Worm (Caenorhabditis elegans) whole organism, late embryonic: ENCODE results near the gene nhr-202.

Source experiments
- C08G9.2 ChIP-seq: sonication (generic microtip); optimal IDR thresholded peaks from 2 replicates; lab custom pipeline; 2016; ENCODE audit warnings: mild to moderate bottlenecking, missing genetic modification characterization, moderate library complexity, missing compliant biosample characterization
- F13H6.1 ChIP-seq: sonication (generic microtip); optimal IDR thresholded peaks from 2 replicates; lab custom pipeline; 2016; ENCODE audit warnings: missing genetic modification characterization, missing compliant biosample characterization
- K09A11.1 ChIP-seq: sonication (generic microtip); optimal IDR thresholded peaks from 2 replicates; lab custom pipeline; 2017; ENCODE audit warnings: antibody characterized with exemption, mild to moderate bottlenecking, missing genetic modification characterization, missing compliant biosample characterization; ENCODE audit not compliant: insufficient read depth
- T23F11.4 ChIP-seq: fragments of 200-800 bp; sonication (Bioruptor generic); optimal IDR thresholded peaks from 2 replicates; lab custom pipeline; 2018; ENCODE audit warnings: mild to moderate bottlenecking, missing genetic modification characterization, missing compliant biosample characterization
- Y22D7AL.16 ChIP-seq: sonication (generic microtip); optimal IDR thresholded peaks from 2 replicates; lab custom pipeline; 2016; ENCODE audit warnings: missing genetic modification characterization, missing compliant biosample characterization
- ahr-1 ChIP-seq: sonication (generic microtip); optimal IDR thresholded peaks from 2 replicates; lab custom pipeline; 2016; ENCODE audit warnings: missing genetic modification characterization, missing compliant biosample characterization
- ama-1 ChIP-seq: fragments of 150-350 bp; optimal IDR thresholded peaks from 2 replicates; lab custom pipeline; 2014
- ceh-14 ChIP-seq: sonication (generic microtip); optimal IDR thresholded peaks from 2 replicates; lab custom pipeline; 2016; ENCODE audit warnings: missing genotype, missing genetic modification characterization, missing compliant biosample characterization
- ceh-18 ChIP-seq: sonication (generic microtip); optimal IDR thresholded peaks from 2 replicates; lab custom pipeline; 2016; ENCODE audit warnings: missing genetic modification characterization, missing compliant biosample characterization
- ceh-2 ChIP-seq: sonication (generic microtip); optimal IDR thresholded peaks from 2 replicates; lab custom pipeline; 2016; ENCODE audit warnings: missing genotype, missing genetic modification characterization, missing compliant biosample characterization
- ceh-30 ChIP-seq: fragments of 150-350 bp; optimal IDR thresholded peaks from 2 replicates; lab custom pipeline; 2014; ENCODE audit warnings: missing biosample characterization, missing genetic modification characterization
- ceh-34 ChIP-seq: sonication (generic microtip); optimal IDR thresholded peaks from 2 replicates; lab custom pipeline; 2016; ENCODE audit warnings: mild to moderate bottlenecking, missing genetic modification characterization, missing compliant biosample characterization
- che-1 ChIP-seq: sonication (generic microtip); optimal IDR thresholded peaks from 2 replicates; lab custom pipeline; 2016; ENCODE audit warnings: mild to moderate bottlenecking, missing genetic modification characterization, missing compliant biosample characterization
- dmd-4 ChIP-seq: sonication (generic microtip); optimal IDR thresholded peaks from 2 replicates; lab custom pipeline; 2016; ENCODE audit warnings: borderline replicate concordance, missing genetic modification characterization, missing compliant biosample characterization
- dve-1 ChIP-seq: sonication (generic microtip); optimal IDR thresholded peaks from 2 replicates; lab custom pipeline; 2017; ENCODE audit warnings: antibody characterized with exemption, mild to moderate bottlenecking, missing genetic modification characterization, missing compliant biosample characterization
- elt-2 ChIP-seq: sonication (generic microtip); optimal IDR thresholded peaks from 2 replicates; lab custom pipeline; 2016; ENCODE audit warnings: missing genetic modification reagents, missing genetic modification characterization, missing compliant biosample characterization
- elt-4 ChIP-seq: sonication (generic microtip); optimal IDR thresholded peaks from 2 replicates; lab custom pipeline; 2016; ENCODE audit warnings: missing genetic modification characterization, missing compliant biosample characterization
- eyg-1 ChIP-seq: sonication (generic microtip); optimal IDR thresholded peaks from 2 replicates; lab custom pipeline; 2016; ENCODE audit warnings: missing genotype, missing genetic modification characterization, missing compliant biosample characterization
- fkh-6 ChIP-seq: sonication (generic microtip); optimal IDR thresholded peaks from 2 replicates; lab custom pipeline; 2016; ENCODE audit warnings: missing genetic modification characterization, missing compliant biosample characterization
- gmeb-2 ChIP-seq: sonication (generic microtip); optimal IDR thresholded peaks from 2 replicates; lab custom pipeline; 2016; ENCODE audit warnings: missing genetic modification characterization, inconsistent platforms, missing compliant biosample characterization
- hlh-13 ChIP-seq: fragments of 200-800 bp; sonication (Bioruptor generic); optimal IDR thresholded peaks from 2 replicates; lab custom pipeline; 2018; ENCODE audit warnings: mild to moderate bottlenecking, missing genetic modification characterization, missing compliant biosample characterization
- hlh-15 ChIP-seq: sonication (generic microtip); optimal IDR thresholded peaks from 2 replicates; lab custom pipeline; 2016; ENCODE audit warnings: missing genetic modification characterization, missing compliant biosample characterization
- hlh-30 ChIP-seq: sonication (generic microtip); optimal IDR thresholded peaks from 2 replicates; lab custom pipeline; 2017; ENCODE audit warnings: antibody characterized with exemption, missing genetic modification characterization, missing compliant biosample characterization; ENCODE audit not compliant: insufficient read depth
- hlh-8 ChIP-seq: sonication (generic microtip); optimal IDR thresholded peaks from 2 replicates; lab custom pipeline; 2016; ENCODE audit warnings: missing genotype, missing genetic modification characterization, missing compliant biosample characterization
- lim-6 ChIP-seq: sonication (generic microtip); optimal IDR thresholded peaks from 2 replicates; lab custom pipeline; 2016; ENCODE audit warnings: missing genetic modification characterization, missing compliant biosample characterization
- mec-3 ChIP-seq: sonication (generic microtip); optimal IDR thresholded peaks from 2 replicates; lab custom pipeline; 2016; ENCODE audit warnings: borderline replicate concordance, missing genetic modification characterization, missing compliant biosample characterization
- nhr-11 ChIP-seq: fragments of 150-350 bp; optimal IDR thresholded peaks from 2 replicates; lab custom pipeline; 2014; ENCODE audit warnings: missing biosample characterization, missing genetic modification characterization
- odd-2 ChIP-seq: sonication (generic microtip); optimal IDR thresholded peaks from 2 replicates; lab custom pipeline; 2017; ENCODE audit warnings: antibody characterized with exemption, mild to moderate bottlenecking, missing genetic modification characterization, missing compliant biosample characterization
- pax-1 ChIP-seq: fragments of 150-350 bp; optimal IDR thresholded peaks from 2 replicates; lab custom pipeline; 2014; ENCODE audit warnings: missing biosample characterization, missing genetic modification characterization
- pros-1 ChIP-seq: fragments of 150-350 bp; optimal IDR thresholded peaks from 2 replicates; lab custom pipeline; 2014; ENCODE audit warnings: missing biosample characterization, missing genetic modification reagents, missing genetic modification characterization
- rnt-1 ChIP-seq: sonication (generic microtip); optimal IDR thresholded peaks from 2 replicates; lab custom pipeline; 2016; ENCODE audit warnings: missing genetic modification characterization, missing compliant biosample characterization
- sdc-2 ChIP-seq: sonication (generic microtip); optimal IDR thresholded peaks from 2 replicates; lab custom pipeline; 2016; ENCODE audit warnings: missing genotype, missing genetic modification characterization, missing compliant biosample characterization
- sox-2 ChIP-seq: fragments of 200-800 bp; sonication (Bioruptor generic); IDR thresholded peaks from 2 replicates; pipeline ENCODE4 v1.3.6; 2022; ENCODE audit warnings: missing genetic modification reagents, missing genetic modification characterization, missing compliant biosample characterization
- unc-42 ChIP-seq: sonication (generic microtip); optimal IDR thresholded peaks from 2 replicates; lab custom pipeline; 2016; ENCODE audit warnings: missing genotype, missing genetic modification characterization, missing compliant biosample characterization
- unc-86 ChIP-seq: sonication (generic microtip); optimal IDR thresholded peaks from 2 replicates; lab custom pipeline; 2016; ENCODE audit warnings: missing genetic modification characterization, missing compliant biosample characterization
- zip-5 ChIP-seq: sonication (generic microtip); optimal IDR thresholded peaks from 2 replicates; lab custom pipeline; 2016; ENCODE audit warnings: missing genetic modification characterization, missing compliant biosample characterization

The nhr-202 gene

DNA sequence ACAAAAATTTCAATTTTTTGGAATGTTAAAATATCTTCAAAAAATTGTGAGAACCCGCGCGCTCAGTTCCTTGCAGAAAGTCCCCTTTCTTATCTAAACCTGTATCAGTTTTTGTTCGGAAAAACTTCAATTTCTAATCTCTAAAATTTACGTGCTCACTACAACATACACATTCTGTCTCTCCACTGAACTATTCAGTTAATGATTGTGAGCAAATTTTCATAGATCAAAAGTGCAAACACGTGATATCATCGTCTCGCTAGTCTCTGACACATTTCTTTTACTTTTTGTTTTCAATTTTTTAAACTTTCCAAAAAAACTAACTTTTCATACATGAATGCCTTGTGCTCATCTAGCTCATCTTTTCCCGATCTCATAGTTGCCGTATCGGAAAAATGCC lies 2.9 kb upstream of the nhr-202 start, which contains the start of gene nhr-203:
Gene nhr-203 (plus strand): TSS at position 332 of the 400 bp plus-strand sequence.
- TF ChIP-seq unc-86 (tag; lab: Kevin White, UChicago): no peak
- TF ChIP-seq elt-2: peak; percentile 26
- no peak for TF ChIP-seq Y22D7AL.16 (tag; lab: Kevin White, UChicago)

DNA sequence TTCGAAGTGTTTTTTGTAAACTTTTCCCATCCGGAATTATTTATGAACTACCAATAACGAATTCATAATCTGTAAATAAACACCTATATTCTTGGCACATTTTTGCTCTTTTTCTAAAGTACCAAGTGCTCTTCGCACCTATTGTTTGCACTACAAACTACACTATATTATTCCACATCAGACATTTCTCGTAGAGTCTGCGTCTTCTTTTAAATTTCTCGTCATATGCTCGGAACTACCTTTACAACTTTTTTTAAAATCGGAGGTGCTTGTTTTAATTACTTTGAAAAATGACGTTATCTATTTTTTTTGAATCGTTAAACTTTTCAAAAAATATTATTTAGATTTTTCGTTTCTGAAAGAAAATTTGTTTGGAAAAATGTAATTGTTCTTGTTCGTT lies 2.4 kb downstream of the nhr-202 start, which contains the start of gene nhr-201:
Gene nhr-201 (plus strand): TSS at position 29 of the 400 bp plus-strand sequence.
- no peak for TF ChIP-seq ceh-34 (tag; lab: Kevin White, UChicago)
- TF ChIP-seq sox-2: no peak
- no peak for TF ChIP-seq eyg-1
- no peak for TF ChIP-seq ceh-30 (tag; lab: Kevin White, UChicago)
- TF ChIP-seq pros-1 (tag; lab: Kevin White, UChicago): no peak
- TF ChIP-seq sdc-2 (tag; lab: Kevin White, UChicago): no peak
- no peak for TF ChIP-seq dve-1
- TF ChIP-seq ceh-18 (tag; lab: Kevin White, UChicago): no peak
- TF ChIP-seq ahr-1 (tag; lab: Kevin White, UChicago): no peak
- no peak for TF ChIP-seq K09A11.1 (tag; lab: Kevin White, UChicago)
- no peak for TF ChIP-seq pax-1 (tag; lab: Kevin White, UChicago)
- no peak for TF ChIP-seq elt-4 (tag; lab: Kevin White, UChicago)
- no peak for TF ChIP-seq odd-2 (tag; lab: Kevin White, UChicago)
- no peak for TF ChIP-seq zip-5 (tag; lab: Kevin White, UChicago)
- TF ChIP-seq mec-3 (tag; lab: Kevin White, UChicago): no peak
- no peak for TF ChIP-seq che-1 (tag; lab: Kevin White, UChicago)

- TF ChIP-seq rnt-1 (no peak), fkh-6 (tag; lab: Kevin White, UChicago) (no peak), C08G9.2 (tag; lab: Kevin White, UChicago) (no peak), T23F11.4 (no peak), ahr-1 (tag; lab: Kevin White, UChicago) (no peak), lim-6 (tag; lab: Kevin White, UChicago) (no peak), Y22D7AL.16 (tag; lab: Kevin White, UChicago) (no peak), eyg-1 (no peak), F13H6.1 (no peak), dve-1 (no peak), hlh-30 (tag; lab: Kevin White, UChicago) (no peak), hlh-8 (tag; lab: Kevin White, UChicago) (no peak)
These were observed 3.0 kb downstream of the nhr-202 start for ce11 chrV:465355-465754.

ce11 chrV:467507-467906 lies 5.1 kb downstream of the nhr-202 start:
- TF ChIP-seq hlh-13 (GFP tag; lab: Kevin White, UChicago) (no peak), che-1 (tag; lab: Kevin White, UChicago) (no peak), odd-2 (tag; lab: Kevin White, UChicago) (no peak), ceh-18 (tag; lab: Kevin White, UChicago) (no peak), elt-4 (tag; lab: Kevin White, UChicago) (no peak), ceh-2 (tag; lab: Kevin White, UChicago) (no peak), gmeb-2 (tag; lab: Kevin White, UChicago) (no peak), hlh-8 (tag; lab: Kevin White, UChicago) (no peak), nhr-11 (no peak), hlh-15 (tag; lab: Kevin White, UChicago) (no peak), ceh-14 (tag; lab: Kevin White, UChicago) (no peak), unc-42 (tag; lab: Kevin White, UChicago) (no peak), C08G9.2 (tag; lab: Kevin White, UChicago) (no peak), dmd-4 (tag; lab: Kevin White, UChicago) (no peak), ama-1 (lab: Kevin White, UChicago) (no peak), sdc-2 (tag; lab: Kevin White, UChicago) (no peak)
